Worm (Caenorhabditis elegans): ENCODE measurements around the gene cpr-3.

The cpr-3 gene

ce11 chrV:15281279-15281949 lies 17.1 kb downstream of the cpr-3 start, which contains the start of the genes srw-19 and srx-51:
Gene srw-19 (minus strand): TSS chrV:15281379.
Gene srx-51 (plus strand): TSS chrV:15281899.
- TF ChIP-seq R02D3.7 (tag; optimal IDR thresholded peaks at IDR 0.05) (no peak), nhr-237 (tag; optimal IDR thresholded peaks at IDR 0.05) (no peak), C34F6.9 (tag; optimal IDR thresholded peaks at IDR 0.05) (no peak), elt-1 (tag; optimal IDR thresholded peaks at IDR 0.05) (no peak), ZK546.5 (tag; optimal IDR thresholded peaks at IDR 0.05) (no peak)

ce11 chrV:15276915-15277314 lies 21.6 kb downstream of the cpr-3 start, which contains the start of gene srw-17:
Gene srw-17 (minus strand): TSS chrV:15277015.
- TF ChIP-seq ZK546.5 (tag; optimal IDR thresholded peaks at IDR 0.05) (no peak), mbf-1 (tag; optimal IDR thresholded peaks at IDR 0.05) (no peak), nhr-25 (tag; optimal IDR thresholded peaks at IDR 0.05) (no peak), mdl-1 (tag; optimal IDR thresholded peaks at IDR 0.05) (no peak), lin-11 (tag; optimal IDR thresholded peaks at IDR 0.05) (no peak), lin-13 (GFP tag; optimal IDR thresholded peaks at IDR 0.05) (no peak), lsy-2 (tag; optimal IDR thresholded peaks at IDR 0.05) (no peak)

DNA sequence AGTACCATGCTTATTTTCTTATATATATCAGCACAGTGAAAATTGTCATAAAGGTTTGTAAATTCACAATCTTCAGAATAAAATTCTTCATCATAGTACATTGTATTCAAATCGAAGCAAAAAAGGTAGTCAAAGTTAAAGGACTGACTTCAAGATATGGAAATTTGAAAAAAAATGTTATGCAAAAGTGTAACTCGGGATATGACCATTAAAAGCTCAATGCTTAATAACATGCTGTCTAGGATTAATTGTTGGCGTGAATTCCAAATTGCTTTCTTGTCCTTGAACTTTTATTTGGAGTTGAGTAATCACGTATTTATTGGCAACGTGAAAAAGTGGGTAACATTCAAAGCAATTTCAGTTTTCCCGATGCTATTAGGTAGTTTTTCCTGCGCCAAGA lies 23.7 kb downstream of the cpr-3 start, which contains the start of gene srw-16:
TSS of gene srw-16 (minus strand) at position 101 of the 400 bp plus-strand sequence.
- TF ChIP-seq ztf-1 (GFP tag; conservative IDR thresholded peaks at IDR 0.05) = no peak
- no peak for TF ChIP-seq nhr-11 (tag; optimal IDR thresholded peaks at IDR 0.05)
- no peak for TF ChIP-seq ama-1 (optimal IDR thresholded peaks at IDR 0.05)
- no peak for TF ChIP-seq peb-1 (tag; optimal IDR thresholded peaks at IDR 0.05)
- no peak for TF ChIP-seq egl-27 (tag; optimal IDR thresholded peaks at IDR 0.05)
- TF ChIP-seq zag-1 (tag; optimal IDR thresholded peaks at IDR 0.05) = no peak
- no peak for TF ChIP-seq nhr-25 (tag; optimal IDR thresholded peaks at IDR 0.05)
- TF ChIP-seq mdl-1 (tag; optimal IDR thresholded peaks at IDR 0.05) = no peak
- TF ChIP-seq elt-1 (tag; optimal IDR thresholded peaks at IDR 0.05) = no peak
- no peak for TF ChIP-seq blmp-1 (tag; optimal IDR thresholded peaks at IDR 0.05; ENCODE audit: insufficient read depth)
- no peak for TF ChIP-seq sma-9 (GFP tag; optimal IDR thresholded peaks at IDR 0.05)
- TF ChIP-seq sma-9 (tag; optimal IDR thresholded peaks at IDR 0.05) = no peak
- no peak for TF ChIP-seq mbf-1 (tag; optimal IDR thresholded peaks at IDR 0.05)
- no peak for TF ChIP-seq ZK546.5 (tag; optimal IDR thresholded peaks at IDR 0.05)
- no peak for TF ChIP-seq gmeb-1 (tag; optimal IDR thresholded peaks at IDR 0.05)

DNA sequence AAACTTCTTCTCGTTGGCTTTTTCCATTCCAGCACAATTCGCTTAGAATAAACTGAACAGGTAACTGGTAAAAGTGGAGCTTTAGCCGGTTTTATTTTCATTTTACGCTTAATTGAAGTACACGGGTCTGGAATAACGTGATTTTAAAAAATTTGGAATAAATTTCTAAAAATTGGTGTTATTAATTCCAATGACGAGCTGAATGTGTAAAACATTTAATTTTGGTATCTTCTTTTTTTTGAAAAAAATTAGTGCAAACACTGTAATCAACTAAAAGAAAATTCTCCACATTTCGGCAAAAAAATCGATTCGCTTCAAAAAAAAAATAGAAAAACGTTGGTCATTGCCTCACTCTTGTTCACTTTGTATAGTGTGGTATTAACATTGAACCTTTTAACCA lies 26.2 kb downstream of the cpr-3 start, which contains the start of gene T10H4.4:
TSS of gene T10H4.4 (minus strand) at position 101 of the 400 bp plus-strand sequence.
- no peak for TF ChIP-seq mab-5 (tag; optimal IDR thresholded peaks at IDR 0.05)
- TF ChIP-seq blmp-1 (tag; optimal IDR thresholded peaks at IDR 0.05; ENCODE audit: insufficient read depth) = no peak
- TF ChIP-seq unc-62 (GFP tag; optimal IDR thresholded peaks at IDR 0.05) = no peak
- TF ChIP-seq nhr-11 (tag; optimal IDR thresholded peaks at IDR 0.05) = no peak
- TF ChIP-seq sma-3 (GFP tag; optimal IDR thresholded peaks at IDR 0.05) = no peak
- TF ChIP-seq nhr-21 (tag; optimal IDR thresholded peaks at IDR 0.05) = no peak
- no peak for TF ChIP-seq ztf-1 (GFP tag; conservative IDR thresholded peaks at IDR 0.05)
- TF ChIP-seq R02D3.7 (tag; optimal IDR thresholded peaks at IDR 0.05) = no peak
- TF ChIP-seq mbf-1 (tag; optimal IDR thresholded peaks at IDR 0.05) = no peak
- no peak for TF ChIP-seq ztf-4 (tag; optimal IDR thresholded peaks at IDR 0.05)
- no peak for TF ChIP-seq nhr-10 (tag; optimal IDR thresholded peaks at IDR 0.05)
- no peak for TF ChIP-seq ceh-82 (tag; optimal IDR thresholded peaks at IDR 0.05)
- TF ChIP-seq mdl-1 (tag; optimal IDR thresholded peaks at IDR 0.05) = no peak
- no peak for TF ChIP-seq nhr-237 (tag; optimal IDR thresholded peaks at IDR 0.05)
- TF ChIP-seq ztf-11 (tag; optimal IDR thresholded peaks at IDR 0.05) = no peak
- no peak for TF ChIP-seq unc-39 (tag; optimal IDR thresholded peaks at IDR 0.05)
- no peak for TF ChIP-seq gmeb-1 (tag; optimal IDR thresholded peaks at IDR 0.05)
- no peak for TF ChIP-seq elt-1 (tag; optimal IDR thresholded peaks at IDR 0.05)
- TF ChIP-seq nhr-25 (tag; optimal IDR thresholded peaks at IDR 0.05) = no peak
- no peak for TF ChIP-seq lin-13 (GFP tag; optimal IDR thresholded peaks at IDR 0.05)

DNA sequence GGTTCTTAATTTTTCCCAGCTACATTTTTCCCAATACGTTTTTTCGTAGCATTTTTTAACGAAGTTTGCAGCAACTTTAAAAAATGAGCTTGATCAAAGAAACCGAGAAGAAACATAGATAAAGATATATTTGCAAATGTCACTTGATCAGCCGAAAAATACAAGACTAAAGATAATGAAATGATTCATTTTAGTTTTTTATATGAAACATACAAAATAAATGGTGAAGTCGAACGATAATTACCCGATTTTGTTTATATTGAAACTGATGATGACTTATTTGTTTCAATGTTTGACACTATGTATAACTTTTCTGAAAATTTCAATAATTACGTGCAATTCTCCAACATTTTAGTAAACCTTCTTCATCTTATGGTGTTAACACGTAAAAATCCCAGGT lies 30.2 kb downstream of the cpr-3 start, which contains the start of gene srw-22:
TSS of gene srw-22 (plus strand) at position 301 of the 400 bp plus-strand sequence.
- TF ChIP-seq R02D3.7 (tag; optimal IDR thresholded peaks at IDR 0.05) = no peak
- no peak for TF ChIP-seq skn-1 (tag; optimal IDR thresholded peaks at IDR 0.05)
- no peak for TF ChIP-seq blmp-1 (tag; optimal IDR thresholded peaks at IDR 0.05; ENCODE audit: insufficient read depth)
- TF ChIP-seq fos-1 (tag; optimal IDR thresholded peaks at IDR 0.05) = no peak
- no peak for TF ChIP-seq nhr-129 (tag; optimal IDR thresholded peaks at IDR 0.05)
- TF ChIP-seq ztf-11 (tag; optimal IDR thresholded peaks at IDR 0.05) = no peak
- no peak for TF ChIP-seq gmeb-1 (tag; optimal IDR thresholded peaks at IDR 0.05)
- TF ChIP-seq dmd-4 (tag; optimal IDR thresholded peaks at IDR 0.05) = no peak
- no peak for TF ChIP-seq nhr-12 (tag; optimal IDR thresholded peaks at IDR 0.05)
- TF ChIP-seq lin-13 (GFP tag; optimal IDR thresholded peaks at IDR 0.05) = no peak
- no peak for TF ChIP-seq peb-1 (tag; optimal IDR thresholded peaks at IDR 0.05)
- no peak for TF ChIP-seq nhr-21 (tag; optimal IDR thresholded peaks at IDR 0.05)
- TF ChIP-seq ztf-4 (tag; optimal IDR thresholded peaks at IDR 0.05) = no peak
- no peak for TF ChIP-seq ceh-16 (tag; optimal IDR thresholded peaks at IDR 0.05)
- no peak for TF ChIP-seq sma-9 (GFP tag; optimal IDR thresholded peaks at IDR 0.05)
- TF ChIP-seq sma-9 (tag; optimal IDR thresholded peaks at IDR 0.05) = no peak
- TF ChIP-seq lsy-2 (tag; optimal IDR thresholded peaks at IDR 0.05) = no peak
- TF ChIP-seq sma-3 (GFP tag; optimal IDR thresholded peaks at IDR 0.05) = no peak
- TF ChIP-seq lin-11 (tag; optimal IDR thresholded peaks at IDR 0.05) = no peak
- TF ChIP-seq crh-2 (tag; optimal IDR thresholded peaks at IDR 0.05) = no peak
